Worm (Caenorhabditis elegans): Measurements from ENCODE around the gene sra-13.

DNA sequence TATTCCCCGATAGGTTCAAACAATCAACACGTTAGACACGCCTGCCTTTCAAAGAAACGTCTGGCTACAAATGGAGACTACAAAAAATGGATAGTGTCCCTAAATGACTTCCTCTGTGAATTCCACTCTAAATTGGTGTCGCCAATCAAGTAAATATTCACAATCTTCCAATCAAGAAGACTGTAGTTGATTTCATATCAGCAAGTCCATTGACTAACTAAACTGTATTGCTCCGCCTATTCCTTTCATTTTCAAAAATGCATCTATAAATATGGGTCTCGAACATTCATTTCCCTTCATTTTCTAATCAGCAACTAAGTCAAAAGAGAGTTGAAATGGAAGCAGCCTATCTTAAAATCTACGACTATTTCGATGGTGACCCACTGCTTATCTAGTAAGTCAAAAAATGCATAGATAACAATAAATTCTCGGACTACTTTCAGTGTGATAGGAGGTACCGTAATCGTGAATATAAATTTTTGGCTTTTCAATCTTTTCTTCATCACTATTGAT, 19.4 kb upstream of the sra-13 start, which contains the start of gene drd-1:
- TF ChIP-seq ama-1 (optimal IDR thresholded peaks at IDR 0.05) (no peak), C34B4.2 (tag; optimal IDR thresholded peaks at IDR 0.05) (no peak), efl-3 (GFP tag; optimal IDR thresholded peaks at IDR 0.05) (no peak), mdl-1 (tag; optimal IDR thresholded peaks at IDR 0.05) (no peak), C16A3.4 (tag; optimal IDR thresholded peaks at IDR 0.05) (no peak), nhr-90 (tag; optimal IDR thresholded peaks at IDR 0.05; ENCODE audit: poor library complexity) (no peak), nhr-28 (tag; optimal IDR thresholded peaks at IDR 0.05) (no peak), unc-62 (GFP tag; optimal IDR thresholded peaks at IDR 0.05) (no peak), mef-2 (tag; optimal IDR thresholded peaks at IDR 0.05) (no peak), lin-13 (GFP tag; optimal IDR thresholded peaks at IDR 0.05) (no peak)
